Worm (Caenorhabditis elegans): Measurements from ENCODE around the gene nta-1.

ce11 chrII:3716455-3716854 is 27.2 kb downstream of the nta-1 start, which contains the start of gene srh-99:
- TF ChIP-seq fos-1 (tag; optimal IDR thresholded peaks at IDR 0.05) (no peak), ama-1 (optimal IDR thresholded peaks at IDR 0.05) (no peak), nhr-11 (tag; optimal IDR thresholded peaks at IDR 0.05) (no peak), ztf-11 (tag; optimal IDR thresholded peaks at IDR 0.05) (no peak), mdl-1 (tag; optimal IDR thresholded peaks at IDR 0.05) (no peak), pqm-1 (tag; optimal IDR thresholded peaks at IDR 0.05) (no peak)

Measured in whole organism, L3 larva.